Worm (Caenorhabditis elegans) whole organism, L3 larva: ENCODE measurements around the gene clec-222.

ENCODE experiments used
- aly-2 ChIP-seq: fragments of 150-350 bp; optimal IDR thresholded peaks from 2 replicates; lab custom pipeline; 2014; ENCODE audit warnings: missing biosample characterization, missing genetic modification characterization
- elt-2 ChIP-seq: sonication (generic microtip); optimal IDR thresholded peaks from 2 replicates; lab custom pipeline; 2016; ENCODE audit warnings: missing genetic modification reagents, mild to moderate bottlenecking, missing genetic modification characterization, missing compliant biosample characterization
- lin-15B ChIP-seq: fragments of 150-350 bp; optimal IDR thresholded peaks from 2 replicates; lab custom pipeline; 2014; ENCODE audit warnings: missing biosample characterization, missing genetic modification characterization
- lsy-12 ChIP-seq: sonication (generic microtip); optimal IDR thresholded peaks from 2 replicates; lab custom pipeline; 2016; ENCODE audit warnings: mild to moderate bottlenecking, missing genetic modification characterization, missing compliant biosample characterization
- nhr-25 ChIP-seq: sonication (generic microtip); optimal IDR thresholded peaks from 2 replicates; lab custom pipeline; 2017; ENCODE audit warnings: missing biosample characterization, missing genetic modification characterization
- nhr-28 ChIP-seq: fragments of 150-350 bp; optimal IDR thresholded peaks from 2 replicates; lab custom pipeline; 2014; ENCODE audit warnings: missing biosample characterization, missing genetic modification characterization
- nhr-43 ChIP-seq: sonication (generic microtip); optimal IDR thresholded peaks from 2 replicates; lab custom pipeline; 2016; ENCODE audit warnings: mild to moderate bottlenecking, missing genetic modification characterization, missing compliant biosample characterization; ENCODE audit not compliant: poor library complexity, severe bottlenecking
- nhr-76 ChIP-seq: fragments of 150-350 bp; sonication (generic microtip); optimal IDR thresholded peaks from 5 replicates; lab custom pipeline; 2014; ENCODE audit warnings: missing biosample characterization, missing genetic modification characterization
- pha-4 ChIP-seq: fragments of 150-350 bp; optimal IDR thresholded peaks from 2 replicates; lab custom pipeline; 2014; ENCODE audit warnings: missing biosample characterization, missing genetic modification reagents, missing genetic modification characterization
- zag-1 ChIP-seq: fragments of 150-350 bp; optimal IDR thresholded peaks from 2 replicates; lab custom pipeline; 2014; ENCODE audit warnings: missing biosample characterization, missing genetic modification characterization
- ztf-11 ChIP-seq: fragments of 150-350 bp; optimal IDR thresholded peaks from 2 replicates; lab custom pipeline; 2014; ENCODE audit warnings: missing biosample characterization, missing genetic modification characterization

ce11 chrV:11321719-11322118, 50.6 kb downstream of the clec-222 start, which contains the start of gene F47G9.4:
- TF ChIP-seq ztf-11 (tag; lab: Kevin White, UChicago), result no peak
- TF ChIP-seq zag-1 (tag; lab: Kevin White, UChicago), result no peak
- no peak for TF ChIP-seq lsy-12
- TF ChIP-seq nhr-25 (tag; lab: Kevin White, UChicago), result no peak
- TF ChIP-seq pha-4 (tag; lab: Kevin White, UChicago), result peak; percentile 94
- no peak for TF ChIP-seq nhr-76
- TF ChIP-seq lin-15B (tag; lab: Kevin White, UChicago), result no peak
- no peak for TF ChIP-seq nhr-43 (tag; lab: Kevin White, UChicago)
- TF ChIP-seq aly-2 (tag; lab: Kevin White, UChicago), result no peak
- TF ChIP-seq elt-2 (tag; lab: Kevin White, UChicago), result peak; percentile 8
- no peak for TF ChIP-seq nhr-28 (tag; lab: Kevin White, UChicago)
